Fruit fly (Drosophila melanogaster) whole organism, embryonic: ENCODE results near the gene Osi9.

Experiments
- CG10654 ChIP-seq: fragments of 200-800 bp; sonication (Bioruptor generic); optimal IDR thresholded peaks from 2 replicates; lab custom pipeline; 2016; ENCODE audit warnings: missing biosample characterization, missing genetic modification characterization
- CG10979 ChIP-seq: fragments of 200-800 bp; sonication (Bioruptor generic); optimal IDR thresholded peaks from 2 replicates; lab custom pipeline; 2018; ENCODE audit warnings: missing biosample characterization, mild to moderate bottlenecking, missing genetic modification characterization, moderate library complexity
- CG13287 ChIP-seq: fragments of 200-800 bp; sonication (Bioruptor generic); IDR thresholded peaks from 2 replicates; pipeline ENCODE4 v1.3.6; 2022; ENCODE audit warnings: missing biosample characterization, missing genetic modification characterization; ENCODE audit not compliant: partially characterized antibody
- CG13424 ChIP-seq: fragments of 200-800 bp; sonication (Bioruptor generic); optimal IDR thresholded peaks from 2 replicates; lab custom pipeline; 2019; ENCODE audit warnings: missing biosample characterization, mild to moderate bottlenecking, missing genetic modification characterization, moderate library complexity
- CG15011 ChIP-seq: fragments of 200-800 bp; sonication (Bioruptor generic); optimal IDR thresholded peaks from 3 replicates; lab custom pipeline; 2018; ENCODE audit warnings: missing biosample characterization, mild to moderate bottlenecking, missing genetic modification characterization
- CG17359 ChIP-seq: fragments of 200-800 bp; sonication (Bioruptor generic); optimal IDR thresholded peaks from 3 replicates; lab custom pipeline; 2018; ENCODE audit warnings: missing biosample characterization, mild to moderate bottlenecking, missing genetic modification characterization, moderate library complexity
- CG17361 ChIP-seq: fragments of 200-800 bp; sonication (Bioruptor generic); IDR thresholded peaks from 3 replicates; pipeline ENCODE4 v1.3.6; 2022; ENCODE audit warnings: missing biosample characterization, missing genetic modification characterization
- CG17802 ChIP-seq: fragments of 200-800 bp; sonication (Bioruptor generic); optimal IDR thresholded peaks from 2 replicates; lab custom pipeline; 2018; ENCODE audit warnings: missing biosample characterization, mild to moderate bottlenecking, missing genetic modification characterization, moderate library complexity
- CG18476 ChIP-seq: fragments of 200-800 bp; sonication (Bioruptor generic); optimal IDR thresholded peaks from 2 replicates; lab custom pipeline; 2016; ENCODE audit warnings: missing biosample characterization, mild to moderate bottlenecking, missing genetic modification characterization
- CG18599 ChIP-seq: fragments of 200-800 bp; sonication (Bioruptor generic); optimal IDR thresholded peaks from 3 replicates; lab custom pipeline; 2017; ENCODE audit warnings: missing biosample characterization, missing genetic modification characterization, mild to moderate bottlenecking, moderate library complexity, missing genetic modification reagents
- CG32772 ChIP-seq: fragments of 200-800 bp; sonication (Bioruptor generic); IDR thresholded peaks from 2 replicates; pipeline ENCODE4 v1.3.6; 2022; ENCODE audit warnings: missing biosample characterization, missing genetic modification characterization
- CG33213 ChIP-seq: fragments of 200-800 bp; sonication (Bioruptor generic); optimal IDR thresholded peaks from 3 replicates; lab custom pipeline; 2016; ENCODE audit warnings: missing biosample characterization, missing genetic modification characterization
- CG43689 ChIP-seq: fragments of 200-800 bp; sonication (Bioruptor generic); IDR thresholded peaks from 2 replicates; pipeline ENCODE4 v1.3.6; 2022; ENCODE audit warnings: missing biosample characterization, missing genetic modification characterization
- CG5245 ChIP-seq: fragments of 200-800 bp; sonication (Bioruptor generic); optimal IDR thresholded peaks from 3 replicates; lab custom pipeline; 2016; ENCODE audit warnings: missing biosample characterization, missing genetic modification characterization
- CG5953 ChIP-seq: fragments of 200-800 bp; sonication (Bioruptor generic); IDR thresholded peaks from 2 replicates; pipeline ENCODE4 v1.3.6; 2022; ENCODE audit warnings: missing biosample characterization, missing genetic modification characterization
- CG7372 ChIP-seq: fragments of 200-800 bp; sonication (Bioruptor generic); IDR thresholded peaks from 2 replicates; pipeline ENCODE4 v1.3.6; 2022; ENCODE audit warnings: missing biosample characterization, missing genetic modification characterization
- CG7839 ChIP-seq: fragments of 200-800 bp; sonication (Bioruptor generic); optimal IDR thresholded peaks from 3 replicates; lab custom pipeline; 2018; ENCODE audit warnings: missing biosample characterization, mild to moderate bottlenecking, missing genetic modification characterization, moderate library complexity
- CG8281 ChIP-seq: fragments of 200-800 bp; sonication (Bioruptor generic); optimal IDR thresholded peaks from 2 replicates; lab custom pipeline; 2018; ENCODE audit warnings: missing biosample characterization, mild to moderate bottlenecking, missing genetic modification characterization, moderate library complexity
- Dbx ChIP-seq: fragments of 200-800 bp; sonication (Bioruptor generic); IDR thresholded peaks from 3 replicates; pipeline ENCODE4 v1.3.6; 2022; ENCODE audit warnings: missing biosample characterization, missing genetic modification characterization
- Dek ChIP-seq: fragments of 200-800 bp; sonication (Bioruptor generic); optimal IDR thresholded peaks from 3 replicates; lab custom pipeline; 2019; ENCODE audit warnings: missing biosample characterization, mild to moderate bottlenecking, missing genetic modification characterization, moderate library complexity
- Gug ChIP-seq: fragments of 200-800 bp; sonication (Bioruptor generic); IDR thresholded peaks from 4 replicates; pipeline ENCODE4 v1.3.6; 2022; ENCODE audit warnings: missing biosample characterization, missing genetic modification characterization
- HLHmδ ChIP-seq: fragments of 200-800 bp; sonication (Bioruptor generic); optimal IDR thresholded peaks from 2 replicates; lab custom pipeline; 2018; ENCODE audit warnings: missing biosample characterization, mild to moderate bottlenecking, missing genetic modification characterization, moderate library complexity
- Hand ChIP-seq: fragments of 200-800 bp; sonication (Bioruptor generic); optimal IDR thresholded peaks from 2 replicates; lab custom pipeline; 2017; ENCODE audit warnings: mild to moderate bottlenecking, missing biosample characterization, missing genetic modification reagents, missing genetic modification characterization
- Jarid2 ChIP-seq: fragments of 200-800 bp; sonication (Bioruptor generic); optimal IDR thresholded peaks from 3 replicates; lab custom pipeline; 2017; ENCODE audit warnings: mild to moderate bottlenecking, missing biosample characterization, missing genetic modification reagents, missing genetic modification characterization
- Lim3 ChIP-seq: fragments of 200-800 bp; sonication (Bioruptor generic); IDR thresholded peaks from 2 replicates; pipeline ENCODE4 v1.3.6; 2022; ENCODE audit warnings: missing biosample characterization, missing genetic modification characterization
- MESR4 ChIP-seq: fragments of 200-800 bp; sonication (Bioruptor generic); optimal IDR thresholded peaks from 2 replicates; lab custom pipeline; 2018; ENCODE audit warnings: missing biosample characterization, mild to moderate bottlenecking, missing genetic modification characterization, moderate library complexity
- Pdp1 ChIP-seq, 2 experiments: fragments of 200-800 bp; sonication (Bioruptor generic); optimal IDR thresholded peaks; 3 replicates each; lab custom pipeline; 2016; ENCODE audit warnings: missing biosample characterization in 2 of 2, missing genetic modification characterization in 2 of 2, mild to moderate bottlenecking in 1 of 2, moderate library complexity in 1 of 2
- Trl ChIP-seq, 3 experiments: fragments of >200 bp in 2 of 3; fragments of 200-800 bp in 1 of 3; sonication (Bioruptor generic) in 1 of 3; optimal IDR thresholded peaks; 2 replicates in 1 of 3; 3 replicates in 2 of 3; lab custom pipeline; 2016 to 2017; ENCODE audit warnings: missing biosample characterization in 1 of 3, missing genetic modification characterization in 1 of 3
- ash1 ChIP-seq: fragments of 200-800 bp; sonication (Bioruptor generic); optimal IDR thresholded peaks from 2 replicates; lab custom pipeline; 2018; ENCODE audit warnings: missing biosample characterization, mild to moderate bottlenecking, missing genetic modification characterization
- ato ChIP-seq: fragments of 200-800 bp; sonication (Bioruptor generic); IDR thresholded peaks from 2 replicates; pipeline ENCODE4 v1.3.6; 2022; ENCODE audit warnings: missing biosample characterization, missing genetic modification characterization; ENCODE audit not compliant: partially characterized antibody
- cas ChIP-seq: fragments of 200-800 bp; sonication (Bioruptor generic); IDR thresholded peaks from 2 replicates; pipeline ENCODE4 v1.3.6; 2022; ENCODE audit warnings: missing biosample characterization, missing genetic modification characterization
- cg ChIP-seq: fragments of 200-800 bp; sonication (Bioruptor generic); optimal IDR thresholded peaks from 3 replicates; lab custom pipeline; 2019; ENCODE audit warnings: missing biosample characterization, mild to moderate bottlenecking, missing genetic modification characterization, moderate library complexity
- dmrt11E ChIP-seq: fragments of 200-800 bp; sonication (Bioruptor generic); optimal IDR thresholded peaks from 3 replicates; lab custom pipeline; 2018; ENCODE audit warnings: missing biosample characterization, mild to moderate bottlenecking, missing genetic modification characterization, moderate library complexity
- dmrt99B ChIP-seq: fragments of 200-800 bp; sonication (Bioruptor generic); optimal IDR thresholded peaks from 2 replicates; lab custom pipeline; 2018; ENCODE audit warnings: missing biosample characterization, mild to moderate bottlenecking, missing genetic modification characterization, moderate library complexity
- emc ChIP-seq: fragments of 200-800 bp; sonication (Bioruptor generic); optimal IDR thresholded peaks from 2 replicates; lab custom pipeline; 2016; ENCODE audit warnings: missing biosample characterization, missing genetic modification characterization
- eve ChIP-seq, 2 experiments: fragments of >200 bp; optimal IDR thresholded peaks; 2 replicates each; lab custom pipeline; 2017; ENCODE audit warnings: missing biosample characterization in 2 of 2, missing genetic modification characterization in 2 of 2
- fd96Cb ChIP-seq: fragments of 200-800 bp; sonication (Bioruptor generic); optimal IDR thresholded peaks from 2 replicates; lab custom pipeline; 2018; ENCODE audit warnings: missing biosample characterization, mild to moderate bottlenecking, missing genetic modification characterization, moderate library complexity
- gt ChIP-seq: fragments of 200-800 bp; sonication (Bioruptor generic); IDR thresholded peaks from 2 replicates; pipeline ENCODE4 v1.3.6; 2022; ENCODE audit warnings: missing biosample characterization, missing genetic modification characterization
- ham ChIP-seq: fragments of 200-800 bp; sonication (Bioruptor generic); IDR thresholded peaks from 2 replicates; pipeline ENCODE4 v1.3.6; 2022; ENCODE audit warnings: missing biosample characterization, missing genetic modification characterization
- hbn ChIP-seq: fragments of 200-800 bp; sonication (Bioruptor generic); IDR thresholded peaks from 2 replicates; pipeline ENCODE4 v1.3.6; 2022; ENCODE audit warnings: missing biosample characterization, missing genetic modification characterization; ENCODE audit not compliant: partially characterized antibody
- ken ChIP-seq: fragments of 200-800 bp; sonication (Bioruptor generic); IDR thresholded peaks from 3 replicates; pipeline ENCODE4 v1.3.6; 2022; ENCODE audit warnings: missing biosample characterization, missing genetic modification characterization
- kni ChIP-seq: fragments of 200-800 bp; sonication (Bioruptor generic); optimal IDR thresholded peaks from 3 replicates; lab custom pipeline; 2017; ENCODE audit warnings: mild to moderate bottlenecking, missing biosample characterization, missing genetic modification reagents, missing genetic modification characterization
- knrl ChIP-seq: fragments of 200-800 bp; sonication (Bioruptor generic); IDR thresholded peaks from 3 replicates; pipeline ENCODE4 v1.3.6; 2022; ENCODE audit warnings: missing biosample characterization, missing genetic modification characterization; ENCODE audit not compliant: partially characterized antibody
- mld ChIP-seq: fragments of 200-800 bp; sonication (Bioruptor generic); IDR thresholded peaks from 3 replicates; pipeline ENCODE4 v1.3.6; 2022; ENCODE audit warnings: missing biosample characterization, missing genetic modification characterization; ENCODE audit not compliant: partially characterized antibody
- otp ChIP-seq: fragments of 200-800 bp; sonication (Bioruptor generic); IDR thresholded peaks from 3 replicates; pipeline ENCODE4, ENCODE4 v1.3.6; 2022; ENCODE audit warnings: missing biosample characterization, missing genetic modification characterization
- sob ChIP-seq: fragments of 200-800 bp; sonication (Bioruptor generic); IDR thresholded peaks from 2 replicates; pipeline ENCODE4 v1.3.6; 2022; ENCODE audit warnings: missing biosample characterization, missing genetic modification characterization
- tx ChIP-seq: fragments of 200-800 bp; sonication (Bioruptor generic); optimal IDR thresholded peaks from 2 replicates; lab custom pipeline; 2016; ENCODE audit warnings: missing biosample characterization, missing genetic modification characterization
- wor ChIP-seq: fragments of 200-800 bp; sonication (Bioruptor generic); IDR thresholded peaks from 2 replicates; pipeline ENCODE4 v1.3.6; 2022; ENCODE audit warnings: missing biosample characterization, missing genetic modification characterization

The Osi9 gene

dm6 chr3R:6233104-6233503, 26.9 kb upstream of the Osi9 start (continued):
- TF ChIP-seq dmrt99B (tag; lab: Kevin White, UChicago) = peak; percentile 63
- no peak for TF ChIP-seq cas
- TF ChIP-seq HLHmδ = no peak
- peak; percentile 20 for TF ChIP-seq CG13424
- TF ChIP-seq CG10979 (tag; lab: Kevin White, UChicago) = peak; percentile 21
- TF ChIP-seq CG17359 (tag; lab: Kevin White, UChicago) = peak; percentile 16
- TF ChIP-seq CG17361 (GFP tag; lab: Robert Waterston, UW) = 0 out of 3 replicates have a peak, but pooled peaks have one; percentile 31
- no peak for TF ChIP-seq mld (GFP tag; lab: Robert Waterston, UW)
- no peak for TF ChIP-seq ham
- peak in 1 of 2 experiments; percentile 66 for TF ChIP-seq eve (GFP tag; optimal IDR thresholded peaks at IDR 0.05; lab: Kevin White, UChicago)
- 0 out of 2 replicates have a peak, but pooled peaks have one; percentile 31 for TF ChIP-seq wor
- TF ChIP-seq CG18476 = no peak
- TF ChIP-seq cg (GFP tag; lab: Kevin White, UChicago) = no peak

dm6 chr3R:6234189-6234758, 25.7 kb upstream of the Osi9 start, which contains the start of gene Osi6:
Osi6 (plus strand) TSS chr3R:6234708.
- TF ChIP-seq CG43689 (GFP tag; lab: Robert Waterston, UW) (no peak), tx (GFP tag; lab: Kevin White, UChicago) (no peak), CG32772 (GFP tag; lab: Robert Waterston, UW) (no peak), Jarid2 (GFP tag; lab: Kevin White, UChicago) (no peak), CG7372 (no peak), hbn (no peak), Gug (GFP tag; lab: Robert Waterston, UW) (no peak), Hand (GFP tag; lab: Kevin White, UChicago) (no peak), knrl (GFP tag; lab: Robert Waterston, UW) (no peak), kni (no peak), CG17802 (tag; lab: Kevin White, UChicago) (no peak), CG18599 (no peak), ato (GFP tag; lab: Robert Waterston, UW) (no peak), Trl (optimal IDR thresholded peaks at IDR 0.05; lab: Kevin White, UChicago) (peak in 1 of 2 experiments; percentile 30), Trl (GFP tag; optimal IDR thresholded peaks at IDR 0.05; lab: Kevin White, UChicago) (no peak), otp (GFP tag; lab: Robert Waterston, UW) (no peak), ken (GFP tag; lab: Robert Waterston, UW) (no peak), mld (GFP tag; lab: Robert Waterston, UW) (no peak), Pdp1 (GFP tag; optimal IDR thresholded peaks at IDR 0.05; lab: Kevin White, UChicago) (peak in 1 of 2 experiments; percentile 40), MESR4 (GFP tag; lab: Kevin White, UChicago) (no peak), ash1 (GFP tag; lab: Kevin White, UChicago) (no peak), gt (GFP tag; lab: Robert Waterston, UW) (no peak), fd96Cb (tag; lab: Kevin White, UChicago) (no peak), CG33213 (GFP tag; lab: Kevin White, UChicago) (no peak), emc (GFP tag; lab: Kevin White, UChicago) (no peak), CG15011 (GFP tag; lab: Kevin White, UChicago) (no peak), CG13287 (GFP tag; lab: Robert Waterston, UW) (no peak), CG7839 (tag; lab: Kevin White, UChicago) (no peak), CG8281 (tag; lab: Kevin White, UChicago) (no peak), CG5953 (GFP tag; lab: Robert Waterston, UW) (0 out of 2 replicates have a peak, but pooled peaks have one; percentile 12), Lim3 (no peak), sob (no peak), dmrt11E (tag; lab: Kevin White, UChicago) (no peak), CG10654 (GFP tag; lab: Kevin White, UChicago) (no peak), Dek (tag; lab: Kevin White, UChicago) (no peak), CG5245 (GFP tag; lab: Kevin White, UChicago) (no peak), Dbx (GFP tag; lab: Robert Waterston, UW) (no peak)
